Fruit fly (Drosophila melanogaster): Measurements from ENCODE around the gene RpS27A.

The RpS27A gene

DNA sequence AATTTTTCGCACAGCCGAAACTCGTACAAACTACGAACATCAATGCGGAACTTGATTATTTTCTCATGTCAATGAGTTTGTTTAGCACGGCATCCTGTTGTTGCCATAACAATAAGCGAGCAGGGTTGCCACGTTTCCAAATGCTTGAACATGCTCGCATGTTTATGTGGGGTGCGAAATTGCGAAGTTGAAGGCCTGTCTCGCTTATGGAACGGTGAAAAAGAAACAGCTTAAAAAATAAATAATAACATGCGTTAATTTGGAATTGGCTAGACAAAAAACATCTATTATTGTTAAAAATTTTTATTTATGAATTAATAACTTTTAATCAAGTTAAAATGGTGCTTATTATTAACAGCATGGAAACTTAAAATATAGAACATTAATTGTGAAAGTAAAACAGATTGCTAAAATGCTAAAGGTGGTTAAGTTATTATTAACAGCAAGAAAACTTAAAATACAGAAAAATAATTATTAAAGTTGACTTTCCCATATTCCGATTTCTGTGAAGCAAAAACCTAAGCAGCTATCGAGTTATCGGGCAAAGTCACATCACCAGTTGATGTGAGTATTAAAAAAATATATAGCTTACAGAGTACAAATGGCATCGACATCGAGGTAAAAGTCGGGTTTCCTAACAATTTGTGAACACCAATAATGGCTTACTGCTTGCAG is 22.8 kb downstream of the RpS27A start, which contains the start of the genes Bug22 and TfIIB:
TSS of gene Bug22 (minus strand) at position 117 of the 675 bp plus-strand sequence.
TSS of gene TfIIB (plus strand) at position 537 of the 675 bp plus-strand sequence.
- TF ChIP-seq Jra (GFP tag; optimal IDR thresholded peaks at IDR 0.05) (peak; percentile 66), ey (GFP tag; optimal IDR thresholded peaks at IDR 0.05) (peak; percentile 70), sv (GFP tag; optimal IDR thresholded peaks at IDR 0.05) (peak; percentile 63), usp (GFP tag; optimal IDR thresholded peaks at IDR 0.05) (no peak), CG9705 (GFP tag; optimal IDR thresholded peaks at IDR 0.05) (peak; percentile 60), Dif (GFP tag; optimal IDR thresholded peaks at IDR 0.05; ENCODE audit: partially characterized antibody) (no peak), CrebA (GFP tag; optimal IDR thresholded peaks at IDR 0.05; ENCODE audit: borderline replicate concordance) (no peak), pan (optimal IDR thresholded peaks at IDR 0.05) (no peak), psq (GFP tag; optimal IDR thresholded peaks at IDR 0.05) (peak; percentile 62), foxo (GFP tag; optimal IDR thresholded peaks at IDR 0.05) (no peak), rgr (GFP tag; optimal IDR thresholded peaks at IDR 0.05) (peak; percentile 72), woc (GFP tag; optimal IDR thresholded peaks at IDR 0.05) (peak; percentile 86), jim (GFP tag; optimal IDR thresholded peaks at IDR 0.05) (peak; percentile 13), Hr83 (GFP tag; optimal IDR thresholded peaks at IDR 0.05; ENCODE audit: poor library complexity, severe bottlenecking) (peak; percentile 94), Abd-B (GFP tag; optimal IDR thresholded peaks at IDR 0.05) (no peak), dsf (GFP tag; optimal IDR thresholded peaks at IDR 0.05; ENCODE audit: borderline replicate concordance) (peak; percentile 50), OdsH (GFP tag; optimal IDR thresholded peaks at IDR 0.05) (peak; percentile 69), HLH106 (tag; optimal IDR thresholded peaks at IDR 0.05) (peak; percentile 65), Hnf4 (GFP tag; optimal IDR thresholded peaks at IDR 0.05) (peak; percentile 79), Mio (GFP tag; optimal IDR thresholded peaks at IDR 0.05) (no peak)

DNA sequence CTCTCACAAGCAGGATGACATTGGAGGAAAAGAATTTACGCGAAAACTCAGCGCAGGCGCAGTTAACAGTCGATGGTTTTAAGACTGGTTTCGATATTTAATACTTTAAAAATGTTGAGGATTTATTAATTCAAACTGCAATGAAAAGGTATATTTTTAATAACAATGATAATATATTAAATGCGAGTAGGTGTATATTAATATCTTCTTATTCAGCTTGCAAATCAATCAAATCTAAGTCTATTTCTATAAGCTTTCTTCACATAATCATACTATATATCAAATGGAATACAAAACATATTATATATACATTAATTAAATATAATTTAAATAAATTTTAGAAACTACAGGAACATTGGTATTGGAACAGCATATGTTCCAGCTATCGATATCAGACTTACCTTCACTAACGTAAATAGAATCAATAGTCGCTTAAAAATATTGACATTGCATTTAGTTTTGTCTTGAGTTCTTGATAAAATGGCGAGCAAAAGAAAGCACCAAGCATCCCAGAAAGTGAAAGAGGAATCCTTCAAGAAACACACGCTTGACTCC is 27.5 kb downstream of the RpS27A start, which contains the start of the genes TBC1D16 and holn1:
TSS of gene TBC1D16 (minus strand) at position 51 of the 555 bp plus-strand sequence.
TSS of gene holn1 (plus strand) at position 390 of the 555 bp plus-strand sequence.
- TF ChIP-seq Abd-B (GFP tag; optimal IDR thresholded peaks at IDR 0.05) (no peak), br (GFP tag; optimal IDR thresholded peaks at IDR 0.05) (no peak), Hr83 (GFP tag; optimal IDR thresholded peaks at IDR 0.05; ENCODE audit: poor library complexity, severe bottlenecking) (no peak), CrebA (GFP tag; optimal IDR thresholded peaks at IDR 0.05; ENCODE audit: borderline replicate concordance) (no peak), Mio (GFP tag; optimal IDR thresholded peaks at IDR 0.05) (no peak), lola (GFP tag; optimal IDR thresholded peaks at IDR 0.05) (no peak), Dif (GFP tag; optimal IDR thresholded peaks at IDR 0.05; ENCODE audit: partially characterized antibody) (no peak), Vsx2 (GFP tag; optimal IDR thresholded peaks at IDR 0.05; ENCODE audit: partially characterized antibody) (no peak), dsf (GFP tag; optimal IDR thresholded peaks at IDR 0.05; ENCODE audit: borderline replicate concordance) (no peak), Sp1 (GFP tag; optimal IDR thresholded peaks at IDR 0.05) (no peak), rgr (GFP tag; optimal IDR thresholded peaks at IDR 0.05) (no peak), dl (GFP tag; optimal IDR thresholded peaks at IDR 0.05; ENCODE audit: insufficient read depth in 1 of 2, partially characterized antibody in 2 of 2) (no peak), pan (optimal IDR thresholded peaks at IDR 0.05) (no peak), GATAd (GFP tag; optimal IDR thresholded peaks at IDR 0.05) (no peak), woc (GFP tag; optimal IDR thresholded peaks at IDR 0.05) (no peak), brk (GFP tag; optimal IDR thresholded peaks at IDR 0.05) (no peak), CG9705 (GFP tag; optimal IDR thresholded peaks at IDR 0.05) (no peak), Jra (GFP tag; optimal IDR thresholded peaks at IDR 0.05) (no peak)

DNA sequence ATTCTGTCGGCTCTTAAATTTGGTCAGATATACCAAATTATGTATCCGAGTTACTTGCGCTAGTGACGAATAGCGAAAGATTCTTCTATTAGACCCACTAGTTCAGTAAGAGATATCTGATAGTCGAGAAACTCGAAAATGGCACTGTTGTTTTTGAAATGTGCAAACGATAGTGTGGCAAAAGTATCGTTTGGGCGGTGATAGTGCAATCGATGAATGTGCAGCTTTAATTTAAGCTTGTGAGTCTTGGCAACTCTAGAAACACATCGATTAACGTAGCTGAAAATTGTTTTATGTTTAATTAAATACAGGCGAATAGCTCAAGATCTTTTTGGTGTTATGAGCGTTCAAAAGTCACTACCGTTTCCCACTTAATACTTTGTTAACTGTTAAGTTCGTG is 29.2 kb downstream of the RpS27A start, which contains the start of gene STUB1:
TSS of gene STUB1 (plus strand) at position 232 of the 400 bp plus-strand sequence.
- TF ChIP-seq brk (GFP tag; optimal IDR thresholded peaks at IDR 0.05) (no peak), woc (GFP tag; optimal IDR thresholded peaks at IDR 0.05) (peak; percentile 17), dl (GFP tag; optimal IDR thresholded peaks at IDR 0.05; ENCODE audit: insufficient read depth in 1 of 2, partially characterized antibody in 2 of 2) (no peak), Jra (GFP tag; optimal IDR thresholded peaks at IDR 0.05) (peak; percentile 55), h (GFP tag; optimal IDR thresholded peaks at IDR 0.05) (no peak), dmrt93B (GFP tag; optimal IDR thresholded peaks at IDR 0.05) (no peak), sage (GFP tag; optimal IDR thresholded peaks at IDR 0.05) (no peak), ey (GFP tag; optimal IDR thresholded peaks at IDR 0.05) (no peak), Hr83 (GFP tag; optimal IDR thresholded peaks at IDR 0.05; ENCODE audit: poor library complexity, severe bottlenecking) (peak; percentile 59), lola (GFP tag; optimal IDR thresholded peaks at IDR 0.05) (no peak), psq (GFP tag; optimal IDR thresholded peaks at IDR 0.05) (no peak), Hnf4 (GFP tag; optimal IDR thresholded peaks at IDR 0.05) (peak; percentile 70), Rel (GFP tag; optimal IDR thresholded peaks at IDR 0.05) (no peak), Rel (tag; optimal IDR thresholded peaks at IDR 0.05) (no peak), Dfd (GFP tag; optimal IDR thresholded peaks at IDR 0.05) (no peak), HLH106 (tag; optimal IDR thresholded peaks at IDR 0.05) (no peak)

All from whole organism, wandering third instar larva.